In the genomic region with DNA sequence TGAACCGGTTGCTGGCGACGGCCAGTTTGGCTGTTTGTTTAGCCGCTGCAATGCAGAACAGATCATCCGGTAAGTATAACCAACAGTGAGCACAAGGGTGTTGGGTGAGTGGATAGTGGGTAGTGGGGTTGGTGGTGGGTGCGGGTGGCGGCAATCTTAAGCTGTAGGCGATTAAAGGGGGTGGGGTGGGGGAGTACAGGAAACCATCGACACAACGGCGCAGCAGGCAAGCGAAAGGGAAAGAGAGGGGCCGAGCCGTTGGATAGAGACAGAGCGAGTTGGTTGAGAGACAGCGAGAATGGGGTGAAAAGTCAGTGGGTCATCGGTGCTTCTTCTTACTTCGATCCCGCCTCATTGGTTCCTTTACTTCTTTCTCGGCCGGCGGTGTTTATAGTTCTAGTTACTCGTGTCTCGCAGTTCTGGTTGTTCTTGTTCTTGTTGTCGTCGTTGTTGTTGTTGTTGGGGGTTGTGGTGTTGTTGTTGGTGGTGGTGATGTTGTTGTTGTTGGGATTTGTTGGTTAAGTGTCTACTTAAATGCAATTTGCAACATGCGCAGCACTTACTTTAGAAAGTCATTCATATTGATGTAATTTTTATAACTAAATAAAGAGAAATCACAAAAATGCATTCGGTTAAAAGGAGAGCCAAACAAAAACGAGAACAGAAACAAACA, we compare ENCODE assay signal across 2 fruit fly cellular contexts.
A peak's percentile ranks its signal among the peaks of the same experiment; 100 is the strongest.
TF ChIP-seq lines count a peak whose summit lies in the region.

No protein-coding gene starts in this region.

- TF ChIP-seq CTCF in whole organism, embryonic (GFP tag; optimal IDR thresholded peaks at IDR 0.05; lab: Kevin White, UChicago): no peak

TF ChIP-seq in whole organism, embryonic, 481 proteins besides CTCF, POLR2A, EP300 and RAD21:
- TF ChIP-seq tll (GFP tag; optimal IDR thresholded peaks at IDR 0.05; lab: Kevin White, UChicago) (no peak), usp (GFP tag; optimal IDR thresholded peaks at IDR 0.05; lab: Kevin White, UChicago) (no peak), crol (GFP tag; IDR thresholded peaks at IDR 0.05; lab: Robert Waterston, UW) (peak; percentile 91), CG1832 (GFP tag; optimal IDR thresholded peaks at IDR 0.05; lab: Kevin White, UChicago) (peak; percentile 69), CG3065 (GFP tag; optimal IDR thresholded peaks at IDR 0.05; lab: Kevin White, UChicago) (no peak), CG4360 (GFP tag; IDR thresholded peaks at IDR 0.05; lab: Robert Waterston, UW) (peak; percentile 72), sens-2 (GFP tag; IDR thresholded peaks at IDR 0.05; lab: Robert Waterston, UW) (no peak), Hr78 (GFP tag; optimal IDR thresholded peaks at IDR 0.05; lab: Kevin White, UChicago) (peak in 1 of 2 experiments; percentile 76), Nf-YC (tag; optimal IDR thresholded peaks at IDR 0.05; lab: Kevin White, UChicago) (peak; percentile 21), Med (GFP tag; lab: Kevin White, UChicago) (peak; percentile 49), pros (GFP tag; optimal IDR thresholded peaks at IDR 0.05; lab: Kevin White, UChicago) (peak; percentile 40), seq (GFP tag; IDR thresholded peaks at IDR 0.05; lab: Robert Waterston, UW) (no peak), vvl (GFP tag; IDR thresholded peaks at IDR 0.05; lab: Robert Waterston, UW) (no peak), abd-A (tag; optimal IDR thresholded peaks at IDR 0.05; lab: Kevin White, UChicago) (no peak), CG17385 (GFP tag; optimal IDR thresholded peaks at IDR 0.05; lab: Kevin White, UChicago) (peak; percentile 47), Rfx (GFP tag; IDR thresholded peaks at IDR 0.05; lab: Robert Waterston, UW) (no peak), CG6175 (GFP tag; IDR thresholded peaks at IDR 0.05; lab: Robert Waterston, UW) (no peak)

TF ChIP-seq in whole organism, prepupa, 60 proteins besides CTCF, POLR2A, EP300 and RAD21:
- TF ChIP-seq CG1621 (tag; optimal IDR thresholded peaks at IDR 0.05; lab: Kevin White, UChicago) (no peak), svp (GFP tag; lab: Kevin White, UChicago) (peak; percentile 88)
TF ChIP-seq in whole organism, prepupa: peak in this region for 1.
